Fruit fly (Drosophila melanogaster) whole organism, prepupa: Measurements from ENCODE around the gene Coa8.

Source experiments
- Blimp-1 ChIP-seq: fragments of 200-800 bp; sonication (Bioruptor generic); optimal IDR thresholded peaks from 3 replicates; lab custom pipeline; 2017; ENCODE audit warnings: missing biosample characterization, missing genetic modification characterization, mild to moderate bottlenecking, moderate library complexity, missing genetic modification reagents
- CG10631 ChIP-seq: fragments of 200-800 bp; sonication (Bioruptor generic); optimal IDR thresholded peaks from 2 replicates; lab custom pipeline; 2016; ENCODE audit warnings: missing biosample characterization, missing genetic modification characterization
- CG11294 ChIP-seq: fragments of 200-800 bp; sonication (Bioruptor generic); IDR thresholded peaks from 2 replicates; pipeline ENCODE4 v1.3.6; 2022; ENCODE audit warnings: missing biosample characterization, missing genetic modification characterization
- CG11762 ChIP-seq: fragments of 200-800 bp; sonication (Bioruptor generic); optimal IDR thresholded peaks from 3 replicates; lab custom pipeline; 2016; ENCODE audit warnings: missing biosample characterization, missing genetic modification characterization; ENCODE audit not compliant: insufficient read depth
- CG11902 ChIP-seq: fragments of 200-800 bp; sonication (Bioruptor generic); optimal IDR thresholded peaks from 3 replicates; lab custom pipeline; 2016; ENCODE audit warnings: missing biosample characterization, missing genetic modification characterization
- CG15336 ChIP-seq: fragments of 200-800 bp; sonication (Bioruptor generic); IDR thresholded peaks from 2 replicates; pipeline ENCODE4 v1.3.6; 2022; ENCODE audit warnings: missing biosample characterization, missing genetic modification characterization
- CG1621 ChIP-seq: fragments of 200-800 bp; sonication (Bioruptor generic); optimal IDR thresholded peaks from 3 replicates; lab custom pipeline; 2018; ENCODE audit warnings: missing biosample characterization, mild to moderate bottlenecking, missing genetic modification characterization
- CG16779 ChIP-seq: fragments of 200-800 bp; sonication (Bioruptor generic); optimal IDR thresholded peaks from 3 replicates; lab custom pipeline; 2017; ENCODE audit warnings: missing biosample characterization, mild to moderate bottlenecking, missing genetic modification characterization
- CG31627 ChIP-seq: fragments of 200-800 bp; sonication (Bioruptor generic); optimal IDR thresholded peaks from 3 replicates; lab custom pipeline; 2016; ENCODE audit warnings: missing biosample characterization, missing genetic modification characterization
- CG32006 ChIP-seq: fragments of 200-800 bp; sonication (Bioruptor generic); optimal IDR thresholded peaks from 3 replicates; lab custom pipeline; 2017; ENCODE audit warnings: missing biosample characterization, mild to moderate bottlenecking, missing genetic modification characterization
- CG34406 ChIP-seq: fragments of 200-800 bp; sonication (Bioruptor generic); optimal IDR thresholded peaks from 3 replicates; lab custom pipeline; 2016; ENCODE audit warnings: missing biosample characterization, missing genetic modification characterization
- CG3919 ChIP-seq: fragments of 200-800 bp; sonication (Bioruptor generic); optimal IDR thresholded peaks from 3 replicates; lab custom pipeline; 2016; ENCODE audit warnings: missing biosample characterization, missing genetic modification characterization
- CG4318 ChIP-seq: fragments of 200-800 bp; sonication (Bioruptor generic); optimal IDR thresholded peaks from 3 replicates; lab custom pipeline; 2017; ENCODE audit warnings: missing biosample characterization, mild to moderate bottlenecking, missing genetic modification characterization
- CG6163 ChIP-seq: fragments of 200-800 bp; sonication (Bioruptor generic); IDR thresholded peaks from 3 replicates; pipeline ENCODE4 v1.3.6; 2022; ENCODE audit warnings: missing biosample characterization, missing genetic modification characterization
- CG6276 ChIP-seq: fragments of 200-800 bp; sonication (Bioruptor generic); optimal IDR thresholded peaks from 2 replicates; lab custom pipeline; 2017; ENCODE audit warnings: missing biosample characterization, mild to moderate bottlenecking, missing genetic modification characterization
- CG6792 ChIP-seq: fragments of 200-800 bp; sonication (Bioruptor generic); optimal IDR thresholded peaks from 3 replicates; lab custom pipeline; 2016; ENCODE audit warnings: missing biosample characterization, missing genetic modification characterization
- CG6808 ChIP-seq: fragments of 200-800 bp; sonication (Bioruptor generic); optimal IDR thresholded peaks from 3 replicates; lab custom pipeline; 2017; ENCODE audit warnings: missing biosample characterization, missing genetic modification characterization, mild to moderate bottlenecking, moderate library complexity, missing genetic modification reagents
- CG6854 ChIP-seq: fragments of 200-800 bp; sonication (Bioruptor generic); optimal IDR thresholded peaks from 2 replicates; lab custom pipeline; 2017; ENCODE audit warnings: missing biosample characterization, mild to moderate bottlenecking, missing genetic modification characterization
- CG7368 ChIP-seq: fragments of 200-800 bp; sonication (Bioruptor generic); optimal IDR thresholded peaks from 3 replicates; lab custom pipeline; 2016; ENCODE audit warnings: missing biosample characterization, missing genetic modification characterization
- CG8119 ChIP-seq: fragments of 200-800 bp; sonication (Bioruptor generic); IDR thresholded peaks from 3 replicates; pipeline ENCODE4 v1.3.6; 2022; ENCODE audit warnings: missing biosample characterization, missing genetic modification characterization
- CG8319 ChIP-seq: fragments of 200-800 bp; sonication (Bioruptor generic); optimal IDR thresholded peaks from 3 replicates; lab custom pipeline; 2016; ENCODE audit warnings: missing biosample characterization, missing genetic modification characterization
- CG8632 ChIP-seq: fragments of 200-800 bp; sonication (Bioruptor generic); optimal IDR thresholded peaks from 3 replicates; lab custom pipeline; 2016; ENCODE audit warnings: missing biosample characterization, missing genetic modification characterization
- CG9139 ChIP-seq: fragments of 200-800 bp; sonication (Bioruptor generic); optimal IDR thresholded peaks from 3 replicates; lab custom pipeline; 2017; ENCODE audit warnings: missing biosample characterization, mild to moderate bottlenecking, missing genetic modification characterization
- Eip78C ChIP-seq: fragments of 200-800 bp; sonication (Bioruptor generic); peaks from one replicate; lab custom pipeline; 2016; ENCODE audit warnings: missing biosample characterization, missing genetic modification characterization
- Eip93F ChIP-seq: fragments of 200-800 bp; sonication (Bioruptor generic); optimal IDR thresholded peaks from 2 replicates; lab custom pipeline; 2016; ENCODE audit warnings: missing biosample characterization, mild to moderate bottlenecking, missing genetic modification characterization
- Ets21C ChIP-seq: fragments of 200-800 bp; sonication (Bioruptor generic); optimal IDR thresholded peaks from 3 replicates; lab custom pipeline; 2016; ENCODE audit warnings: missing biosample characterization, missing genetic modification characterization
- Ets96B ChIP-seq: fragments of 200-800 bp; optimal IDR thresholded peaks from 2 replicates; lab custom pipeline; 2019; ENCODE audit warnings: missing biosample characterization, mild to moderate bottlenecking, missing genetic modification characterization, moderate library complexity
- Gug ChIP-seq: fragments of 200-800 bp; sonication (Bioruptor generic); IDR thresholded peaks from 2 replicates; pipeline ENCODE4 v1.3.6; 2022; ENCODE audit warnings: missing biosample characterization, missing genetic modification characterization
- Hr38 ChIP-seq: sonication (Bioruptor generic); optimal IDR thresholded peaks from 2 replicates; lab custom pipeline; 2016; ENCODE audit warnings: missing biosample characterization, missing genetic modification characterization
- Hr4 ChIP-seq: fragments of 200-800 bp; sonication (Bioruptor generic); optimal IDR thresholded peaks from 3 replicates; lab custom pipeline; 2016; ENCODE audit warnings: missing biosample characterization, missing genetic modification characterization
- Met ChIP-seq: fragments of 200-800 bp; sonication (Bioruptor generic); optimal IDR thresholded peaks from 3 replicates; lab custom pipeline; 2016; ENCODE audit warnings: missing biosample characterization, missing genetic modification characterization
- OdsH ChIP-seq: fragments of 200-800 bp; sonication (Bioruptor generic); optimal IDR thresholded peaks from 3 replicates; lab custom pipeline; 2016; ENCODE audit warnings: missing biosample characterization, missing genetic modification characterization
- Smox ChIP-seq: fragments of 200-800 bp; sonication (Bioruptor generic); optimal IDR thresholded peaks from 3 replicates; lab custom pipeline; 2016; ENCODE audit warnings: missing biosample characterization, missing genetic modification characterization
- Sox14 ChIP-seq: fragments of 200-800 bp; sonication (Bioruptor generic); optimal IDR thresholded peaks from 3 replicates; lab custom pipeline; 2016; ENCODE audit warnings: missing biosample characterization, missing genetic modification characterization
- achi ChIP-seq: fragments of 200-800 bp; sonication (Bioruptor generic); optimal IDR thresholded peaks from 3 replicates; lab custom pipeline; 2016; ENCODE audit warnings: missing biosample characterization, missing genetic modification characterization
- cyc ChIP-seq: fragments of 200-800 bp; sonication (Bioruptor generic); optimal IDR thresholded peaks from 3 replicates; lab custom pipeline; 2016; ENCODE audit warnings: missing biosample characterization, missing genetic modification characterization
- dsx ChIP-seq: fragments of 200-800 bp; optimal IDR thresholded peaks from 3 replicates; lab custom pipeline; 2019; ENCODE audit warnings: missing biosample characterization, mild to moderate bottlenecking, missing genetic modification characterization, moderate library complexity; ENCODE audit not compliant: poor library complexity, severe bottlenecking
- eg ChIP-seq: fragments of 200-800 bp; sonication (Bioruptor generic); IDR thresholded peaks from 3 replicates; pipeline ENCODE4 v1.3.6; 2022; ENCODE audit warnings: missing biosample characterization, missing genetic modification characterization
- esn ChIP-seq: fragments of 200-800 bp; sonication (Bioruptor generic); optimal IDR thresholded peaks from 2 replicates; lab custom pipeline; 2016; ENCODE audit warnings: missing biosample characterization, mild to moderate bottlenecking, missing genetic modification characterization, moderate library complexity
- fd59A ChIP-seq: fragments of 200-800 bp; sonication (Bioruptor generic); optimal IDR thresholded peaks from 2 replicates; lab custom pipeline; 2017; ENCODE audit warnings: missing biosample characterization, mild to moderate bottlenecking, missing genetic modification characterization, missing genetic modification reagents
- fd85E ChIP-seq: fragments of 200-800 bp; sonication (Bioruptor generic); optimal IDR thresholded peaks from 3 replicates; lab custom pipeline; 2016; ENCODE audit warnings: missing biosample characterization, missing genetic modification characterization
- fkh ChIP-seq: fragments of 200-800 bp; sonication (Bioruptor generic); optimal IDR thresholded peaks from 3 replicates; lab custom pipeline; 2017; ENCODE audit warnings: missing biosample characterization, mild to moderate bottlenecking, missing genetic modification characterization, moderate library complexity
- lz ChIP-seq: fragments of 200-800 bp; sonication (Bioruptor generic); optimal IDR thresholded peaks from 3 replicates; lab custom pipeline; 2016; ENCODE audit warnings: missing biosample characterization, missing genetic modification characterization
- salr ChIP-seq, 2 experiments: fragments of 200-800 bp; sonication (Bioruptor generic); optimal IDR thresholded peaks; 3 replicates each; lab custom pipeline; 2016 to 2018; ENCODE audit warnings: missing biosample characterization in 2 of 2, missing genetic modification characterization in 2 of 2, mild to moderate bottlenecking in 1 of 2
- ss ChIP-seq, 2 experiments: fragments of 200-800 bp; sonication (Bioruptor generic); optimal IDR thresholded peaks; 2 replicates in 1 of 2; 3 replicates in 1 of 2; lab custom pipeline; 2017 to 2018; ENCODE audit warnings: mild to moderate bottlenecking in 2 of 2, missing biosample characterization in 2 of 2, missing genetic modification characterization in 2 of 2, moderate library complexity in 1 of 2
- svp ChIP-seq: fragments of 200-800 bp; sonication (Bioruptor generic); peaks from one replicate; lab custom pipeline; 2016; ENCODE audit warnings: missing biosample characterization, missing genetic modification characterization
- topi ChIP-seq: fragments of 200-800 bp; sonication (Bioruptor generic); optimal IDR thresholded peaks from 3 replicates; lab custom pipeline; 2016; ENCODE audit warnings: missing biosample characterization, missing genetic modification characterization
- vri ChIP-seq: fragments of 200-800 bp; sonication (Bioruptor generic); optimal IDR thresholded peaks from 3 replicates; lab custom pipeline; 2016; ENCODE audit warnings: missing biosample characterization, mild to moderate bottlenecking, missing genetic modification characterization

Gene Coa8

DNA sequence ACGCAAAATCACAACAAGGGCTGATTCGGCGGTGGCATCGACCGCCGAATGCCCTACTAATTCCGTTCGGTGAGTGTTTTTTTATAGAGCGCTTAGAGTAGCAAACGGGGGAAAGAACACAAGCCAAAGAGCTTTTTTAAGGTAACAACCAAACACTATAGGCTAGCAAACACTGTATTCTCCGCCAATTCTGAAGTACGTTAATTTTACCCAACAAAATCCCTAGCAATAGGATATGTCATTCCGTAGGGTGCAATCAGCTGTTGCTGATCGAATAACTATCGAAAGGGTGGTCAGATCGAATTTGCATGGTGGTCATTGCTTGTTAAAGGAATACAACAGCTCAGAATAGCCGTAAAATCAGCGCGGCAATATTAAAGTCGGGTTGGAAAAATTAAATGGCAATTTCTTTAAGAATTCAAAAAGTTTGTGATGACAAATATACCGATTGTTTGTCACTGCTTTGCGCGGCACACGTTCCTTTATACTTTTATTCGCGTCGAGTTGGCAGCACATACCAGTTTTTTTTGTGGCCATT is 27.7 kb downstream of the Coa8 start, which contains the start of gene mip130 (continued):
- peak; percentile 47; the same call in 2 of the 3 replicates for TF ChIP-seq CG8119 (GFP tag; lab: Robert Waterston, UW)
- no peak for TF ChIP-seq salr (GFP tag; optimal IDR thresholded peaks at IDR 0.05; lab: Kevin White, UChicago)
- TF ChIP-seq Ets96B, result peak; percentile 56
- no peak for TF ChIP-seq fd85E (GFP tag; lab: Kevin White, UChicago)
- 0 out of 3 replicates have a peak, but pooled peaks have one; percentile 41 for TF ChIP-seq eg
- TF ChIP-seq Sox14 (GFP tag; lab: Kevin White, UChicago), result peak; percentile 55
- TF ChIP-seq CG9139, result no peak
- TF ChIP-seq CG31627 (GFP tag; lab: Kevin White, UChicago), result peak; percentile 13
- TF ChIP-seq CG34406 (GFP tag; lab: Kevin White, UChicago), result peak; percentile 63
- no peak for TF ChIP-seq Ets21C (GFP tag; lab: Kevin White, UChicago)
- peak; percentile 24 for TF ChIP-seq CG16779 (tag; lab: Kevin White, UChicago)
- TF ChIP-seq CG8632 (GFP tag; lab: Kevin White, UChicago), result peak; percentile 54
- peak; percentile 51 for TF ChIP-seq CG7368 (GFP tag; lab: Kevin White, UChicago)

dm6 chrX:1908757-1909156 is 28.7 kb downstream of the Coa8 start, which contains the start of the genes Edem1 and Rbcn-3B:
TSS of gene Edem1 (minus strand) at chrX:1908827.
TSS of gene Rbcn-3B (plus strand) at chrX:1908920.
- TF ChIP-seq Ets21C (GFP tag; lab: Kevin White, UChicago), result no peak
- TF ChIP-seq CG32006 (GFP tag; lab: Kevin White, UChicago), result no peak
- no peak for TF ChIP-seq CG11902 (GFP tag; lab: Kevin White, UChicago)
- peak; percentile 83 for TF ChIP-seq dsx (GFP tag; lab: Kevin White, UChicago)
- no peak for TF ChIP-seq fkh (GFP tag; lab: Kevin White, UChicago)
- TF ChIP-seq CG6163 (GFP tag; lab: Robert Waterston, UW), result peak; percentile 45; the same call in 1 of the 3 replicates
- TF ChIP-seq CG6808 (GFP tag; lab: Kevin White, UChicago), result peak; percentile 50
- TF ChIP-seq svp (GFP tag; lab: Kevin White, UChicago), result peak; percentile 67
- TF ChIP-seq CG9139, result peak; percentile 40
- TF ChIP-seq CG4318 (GFP tag; lab: Kevin White, UChicago), result no peak
- TF ChIP-seq CG31627 (GFP tag; lab: Kevin White, UChicago), result no peak
- TF ChIP-seq fd85E (GFP tag; lab: Kevin White, UChicago), result no peak
- TF ChIP-seq Sox14 (GFP tag; lab: Kevin White, UChicago), result peak; percentile 29
- no peak for TF ChIP-seq CG34406 (GFP tag; lab: Kevin White, UChicago)
- no peak for TF ChIP-seq salr (GFP tag; optimal IDR thresholded peaks at IDR 0.05; lab: Kevin White, UChicago)
- peak; percentile 68 for TF ChIP-seq eg
- no peak for TF ChIP-seq achi (GFP tag; lab: Kevin White, UChicago)
- TF ChIP-seq Eip93F (GFP tag; lab: Kevin White, UChicago), result no peak
- TF ChIP-seq CG3919 (GFP tag; lab: Kevin White, UChicago), result no peak
- TF ChIP-seq CG6792, result no peak
- no peak for TF ChIP-seq CG10631
- no peak for TF ChIP-seq CG11762 (GFP tag; lab: Kevin White, UChicago)
- TF ChIP-seq Hr38, result no peak
- TF ChIP-seq ss (GFP tag; optimal IDR thresholded peaks at IDR 0.05; lab: Kevin White, UChicago), result no peak
- no peak for TF ChIP-seq Met (GFP tag; lab: Kevin White, UChicago)
- no peak for TF ChIP-seq Blimp-1 (GFP tag; lab: Kevin White, UChicago)
- no peak for TF ChIP-seq Gug (GFP tag; lab: Robert Waterston, UW)
- TF ChIP-seq OdsH (GFP tag; lab: Kevin White, UChicago), result no peak
- peak; percentile 64 for TF ChIP-seq CG1621
- TF ChIP-seq CG8319, result no peak
- peak; percentile 70 for TF ChIP-seq CG6276 (GFP tag; lab: Kevin White, UChicago)
- no peak for TF ChIP-seq lz (GFP tag; lab: Kevin White, UChicago)
- peak; percentile 16 for TF ChIP-seq esn (GFP tag; lab: Kevin White, UChicago)
- no peak for TF ChIP-seq Hr4 (GFP tag; lab: Kevin White, UChicago)
- no peak for TF ChIP-seq cyc (GFP tag; lab: Kevin White, UChicago)
- TF ChIP-seq CG16779 (tag; lab: Kevin White, UChicago), result peak; percentile 69
- TF ChIP-seq CG15336 (GFP tag; lab: Robert Waterston, UW), result peak; percentile 58; the same call in 1 of the 2 replicates
- peak; percentile 27 for TF ChIP-seq CG6854 (GFP tag; lab: Kevin White, UChicago)
- TF ChIP-seq fd59A (GFP tag; lab: Kevin White, UChicago), result no peak
- no peak for TF ChIP-seq CG7368 (GFP tag; lab: Kevin White, UChicago)
- TF ChIP-seq Eip78C, result no peak
- TF ChIP-seq vri (GFP tag; lab: Kevin White, UChicago), result no peak
- TF ChIP-seq CG8632 (GFP tag; lab: Kevin White, UChicago), result no peak
- no peak for TF ChIP-seq Smox (GFP tag; lab: Kevin White, UChicago)
- TF ChIP-seq CG11294, result no peak
- peak; percentile 36 for TF ChIP-seq topi (GFP tag; lab: Kevin White, UChicago)
